Fruit fly (Drosophila melanogaster) S2 (cell line): ENCODE data around the gene Cpr100A.

Source experiments
- CG8478 ChIP-seq: fragments of >200 bp; optimal IDR thresholded peaks from 2 replicates; lab custom pipeline; 2018
- CTCF ChIP-seq, 2 experiments: fragments of >200 bp; optimal IDR thresholded peaks; 2 replicates each; lab custom pipeline; 2018

- TF ChIP-seq CG8478 (lab: Kevin White, UChicago): no peak
- TF ChIP-seq CTCF (optimal IDR thresholded peaks at IDR 0.05; lab: Kevin White, UChicago): no peak
Observed at dm6 chr3R:30913704-30914103, 46.4 kb downstream of the Cpr100A start.
